Fruit fly (Drosophila melanogaster) whole organism, embryonic: ENCODE results near the gene CG9717.

Source experiments
- CG11504 ChIP-seq: fragments of 200-800 bp; sonication (Bioruptor generic); optimal IDR thresholded peaks from 3 replicates; lab custom pipeline; 2019; ENCODE audit warnings: missing biosample characterization, mild to moderate bottlenecking, missing genetic modification characterization, moderate library complexity
- CG12155 ChIP-seq: fragments of 200-800 bp; sonication (Bioruptor generic); optimal IDR thresholded peaks from 3 replicates; lab custom pipeline; 2016; ENCODE audit warnings: missing biosample characterization, missing genetic modification characterization
- CG13894 ChIP-seq: fragments of 200-800 bp; sonication (Bioruptor generic); optimal IDR thresholded peaks from 3 replicates; lab custom pipeline; 2018; ENCODE audit warnings: missing biosample characterization, mild to moderate bottlenecking, missing genetic modification characterization, moderate library complexity
- CG15269 ChIP-seq: fragments of 200-800 bp; sonication (Bioruptor generic); optimal IDR thresholded peaks from 2 replicates; lab custom pipeline; 2018; ENCODE audit warnings: missing biosample characterization, mild to moderate bottlenecking, missing genetic modification characterization, moderate library complexity
- CG15479 ChIP-seq: fragments of 200-800 bp; sonication (Bioruptor generic); optimal IDR thresholded peaks from 3 replicates; lab custom pipeline; 2019; ENCODE audit warnings: missing biosample characterization, mild to moderate bottlenecking, missing genetic modification characterization, moderate library complexity
- CG15514 ChIP-seq: fragments of 200-800 bp; sonication (Bioruptor generic); optimal IDR thresholded peaks from 3 replicates; lab custom pipeline; 2017; ENCODE audit warnings: missing biosample characterization, missing genetic modification characterization, mild to moderate bottlenecking, moderate library complexity, missing genetic modification reagents
- CG1602 ChIP-seq: fragments of 200-800 bp; sonication (Bioruptor generic); optimal IDR thresholded peaks from 3 replicates; lab custom pipeline; 2016; ENCODE audit warnings: missing biosample characterization, missing genetic modification characterization
- CG16815 ChIP-seq: fragments of 200-800 bp; sonication (Bioruptor generic); optimal IDR thresholded peaks from 3 replicates; lab custom pipeline; 2017; ENCODE audit warnings: missing biosample characterization, mild to moderate bottlenecking, missing genetic modification characterization
- CG17385 ChIP-seq: fragments of 200-800 bp; sonication (Bioruptor generic); optimal IDR thresholded peaks from 3 replicates; lab custom pipeline; 2018; ENCODE audit warnings: missing biosample characterization, mild to moderate bottlenecking, missing genetic modification characterization
- CG18599 ChIP-seq: fragments of 200-800 bp; sonication (Bioruptor generic); optimal IDR thresholded peaks from 3 replicates; lab custom pipeline; 2017; ENCODE audit warnings: missing biosample characterization, missing genetic modification characterization, mild to moderate bottlenecking, moderate library complexity, missing genetic modification reagents
- CG18619 ChIP-seq: fragments of 200-800 bp; sonication (Bioruptor generic); optimal IDR thresholded peaks from 3 replicates; lab custom pipeline; 2017; ENCODE audit warnings: missing biosample characterization, mild to moderate bottlenecking, missing genetic modification characterization
- CG2199 ChIP-seq: fragments of 200-800 bp; sonication (Bioruptor generic); IDR thresholded peaks from 3 replicates; pipeline ENCODE4 v1.3.6; 2022; ENCODE audit warnings: missing biosample characterization, missing genetic modification characterization
- CG32532 ChIP-seq: fragments of 200-800 bp; sonication (Bioruptor generic); IDR thresholded peaks from 2 replicates; pipeline ENCODE4 v1.3.6; 2022; ENCODE audit warnings: missing biosample characterization, missing genetic modification characterization
- CG3281 ChIP-seq: fragments of 200-800 bp; sonication (Bioruptor generic); optimal IDR thresholded peaks from 3 replicates; lab custom pipeline; 2017; ENCODE audit warnings: missing biosample characterization, mild to moderate bottlenecking, missing genetic modification characterization
- CG33213 ChIP-seq: fragments of 200-800 bp; sonication (Bioruptor generic); optimal IDR thresholded peaks from 3 replicates; lab custom pipeline; 2016; ENCODE audit warnings: missing biosample characterization, missing genetic modification characterization
- CG43689 ChIP-seq: fragments of 200-800 bp; sonication (Bioruptor generic); IDR thresholded peaks from 2 replicates; pipeline ENCODE4 v1.3.6; 2022; ENCODE audit warnings: missing biosample characterization, missing genetic modification characterization
- CG6689 ChIP-seq: fragments of 200-800 bp; sonication (Bioruptor generic); IDR thresholded peaks from 2 replicates; pipeline ENCODE4 v1.3.6; 2022; ENCODE audit warnings: missing biosample characterization, missing genetic modification characterization
- CG7963 ChIP-seq: fragments of 200-800 bp; sonication (Bioruptor generic); IDR thresholded peaks from 3 replicates; pipeline ENCODE4 v1.3.6; 2022; ENCODE audit warnings: missing biosample characterization, missing genetic modification characterization; ENCODE audit not compliant: partially characterized antibody
- CG8359 ChIP-seq: fragments of 200-800 bp; sonication (Bioruptor generic); optimal IDR thresholded peaks from 2 replicates; lab custom pipeline; 2017; ENCODE audit warnings: missing biosample characterization, mild to moderate bottlenecking, missing genetic modification characterization, borderline replicate concordance
- CG9609 ChIP-seq: fragments of 200-800 bp; sonication (Bioruptor generic); optimal IDR thresholded peaks from 3 replicates; lab custom pipeline; 2016; ENCODE audit warnings: missing biosample characterization, missing genetic modification characterization
- CG9876 ChIP-seq: fragments of 200-800 bp; sonication (Bioruptor generic); optimal IDR thresholded peaks from 2 replicates; lab custom pipeline; 2016; ENCODE audit warnings: missing biosample characterization, missing genetic modification characterization
- CHES-1-like ChIP-seq: fragments of 200-800 bp; sonication (Bioruptor generic); optimal IDR thresholded peaks from 2 replicates; lab custom pipeline; 2016; ENCODE audit warnings: missing biosample characterization, missing genetic modification characterization
- Camta ChIP-seq: fragments of 200-800 bp; sonication (Bioruptor generic); optimal IDR thresholded peaks from 2 replicates; lab custom pipeline; 2016; ENCODE audit warnings: missing biosample characterization, missing genetic modification characterization
- D19A ChIP-seq: fragments of 200-800 bp; optimal IDR thresholded peaks from 3 replicates; lab custom pipeline; 2019; ENCODE audit warnings: missing biosample characterization, mild to moderate bottlenecking, missing genetic modification characterization, moderate library complexity
- Dbx ChIP-seq: fragments of 200-800 bp; sonication (Bioruptor generic); IDR thresholded peaks from 3 replicates; pipeline ENCODE4 v1.3.6; 2022; ENCODE audit warnings: missing biosample characterization, missing genetic modification characterization
- Hey ChIP-seq: fragments of 200-800 bp; sonication (Bioruptor generic); optimal IDR thresholded peaks from 3 replicates; lab custom pipeline; 2018; ENCODE audit warnings: missing biosample characterization, mild to moderate bottlenecking, missing genetic modification characterization
- MBD-R2 ChIP-seq: fragments of 200-800 bp; sonication (Bioruptor generic); IDR thresholded peaks from 2 replicates; pipeline ENCODE4 v1.3.6; 2022; ENCODE audit warnings: missing biosample characterization, missing genetic modification characterization
- Mrtf ChIP-seq: fragments of 200-800 bp; sonication (Bioruptor generic); IDR thresholded peaks from 3 replicates; pipeline ENCODE4 v1.3.6; 2022; ENCODE audit warnings: missing biosample characterization, missing genetic modification characterization
- Nf-YC ChIP-seq: fragments of 200-800 bp; optimal IDR thresholded peaks from 3 replicates; lab custom pipeline; 2019; ENCODE audit warnings: missing biosample characterization, mild to moderate bottlenecking, missing genetic modification characterization, moderate library complexity
- Opbp ChIP-seq: fragments of 200-800 bp; sonication (Bioruptor generic); IDR thresholded peaks from 3 replicates; pipeline ENCODE4 v1.3.6; 2022; ENCODE audit warnings: missing biosample characterization, missing genetic modification characterization; ENCODE audit not compliant: partially characterized antibody
- Pdp1 ChIP-seq, 2 experiments: fragments of 200-800 bp; sonication (Bioruptor generic); optimal IDR thresholded peaks; 3 replicates each; lab custom pipeline; 2016; ENCODE audit warnings: missing biosample characterization in 2 of 2, missing genetic modification characterization in 2 of 2, mild to moderate bottlenecking in 1 of 2, moderate library complexity in 1 of 2
- Tbp ChIP-seq: fragments of >200 bp; optimal IDR thresholded peaks from 2 replicates; lab custom pipeline; 2018; ENCODE audit warnings: missing biosample characterization, missing genetic modification characterization
- bcd ChIP-seq: fragments of 200-800 bp; sonication (Bioruptor generic); optimal IDR thresholded peaks from 2 replicates; lab custom pipeline; 2017; ENCODE audit warnings: missing biosample characterization, mild to moderate bottlenecking, missing genetic modification characterization
- cg ChIP-seq: fragments of 200-800 bp; sonication (Bioruptor generic); optimal IDR thresholded peaks from 3 replicates; lab custom pipeline; 2019; ENCODE audit warnings: missing biosample characterization, mild to moderate bottlenecking, missing genetic modification characterization, moderate library complexity
- crc ChIP-seq: fragments of 200-800 bp; sonication (Bioruptor generic); optimal IDR thresholded peaks from 2 replicates; lab custom pipeline; 2016; ENCODE audit warnings: missing biosample characterization, missing genetic modification characterization
- dmrt11E ChIP-seq: fragments of 200-800 bp; sonication (Bioruptor generic); optimal IDR thresholded peaks from 3 replicates; lab custom pipeline; 2018; ENCODE audit warnings: missing biosample characterization, mild to moderate bottlenecking, missing genetic modification characterization, moderate library complexity
- dmrt99B ChIP-seq: fragments of 200-800 bp; sonication (Bioruptor generic); optimal IDR thresholded peaks from 2 replicates; lab custom pipeline; 2018; ENCODE audit warnings: missing biosample characterization, mild to moderate bottlenecking, missing genetic modification characterization, moderate library complexity
- eve ChIP-seq, 2 experiments: fragments of >200 bp; optimal IDR thresholded peaks; 2 replicates each; lab custom pipeline; 2017; ENCODE audit warnings: missing biosample characterization in 2 of 2, missing genetic modification characterization in 2 of 2
- gcm2 ChIP-seq: fragments of 200-800 bp; sonication (Bioruptor generic); optimal IDR thresholded peaks from 2 replicates; lab custom pipeline; 2016; ENCODE audit warnings: missing biosample characterization, missing genetic modification characterization
- hkb ChIP-seq, 2 experiments: fragments of 200-800 bp in 1 of 2; fragments of >200 bp in 1 of 2; sonication (Bioruptor generic) in 1 of 2; IDR thresholded peaks in 1 of 2; optimal IDR thresholded peaks in 1 of 2; 2 replicates each; pipeline versions ENCODE4 v1.3.6 to Lab custom; 2017 to 2022; ENCODE audit warnings: missing biosample characterization in 1 of 2, missing genetic modification characterization in 1 of 2
- ind ChIP-seq: fragments of 200-800 bp; sonication (Bioruptor generic); optimal IDR thresholded peaks from 3 replicates; lab custom pipeline; 2016; ENCODE audit warnings: missing biosample characterization, missing genetic modification characterization
- mam ChIP-seq: fragments of 200-800 bp; sonication (Bioruptor generic); optimal IDR thresholded peaks from 3 replicates; lab custom pipeline; 2016; ENCODE audit warnings: missing biosample characterization, missing genetic modification characterization
- oc ChIP-seq: fragments of 200-800 bp; sonication (Bioruptor generic); optimal IDR thresholded peaks from 2 replicates; lab custom pipeline; 2018; ENCODE audit warnings: missing biosample characterization, mild to moderate bottlenecking, missing genetic modification characterization, moderate library complexity
- odd ChIP-seq: fragments of 200-800 bp; sonication (Bioruptor generic); optimal IDR thresholded peaks from 2 replicates; lab custom pipeline; 2017; ENCODE audit warnings: missing biosample characterization, mild to moderate bottlenecking, missing genetic modification characterization
- org-1 ChIP-seq: fragments of 200-800 bp; sonication (Bioruptor generic); optimal IDR thresholded peaks from 2 replicates; lab custom pipeline; 2017; ENCODE audit warnings: missing biosample characterization, missing genetic modification characterization
- p53 ChIP-seq: fragments of 200-800 bp; sonication (Bioruptor generic); optimal IDR thresholded peaks from 2 replicates; lab custom pipeline; 2016; ENCODE audit warnings: missing biosample characterization, missing genetic modification characterization
- run ChIP-seq: fragments of 200-800 bp; sonication (Bioruptor generic); optimal IDR thresholded peaks from 3 replicates; lab custom pipeline; 2018; ENCODE audit warnings: missing biosample characterization, mild to moderate bottlenecking, missing genetic modification characterization
- slbo ChIP-seq: fragments of 200-800 bp; sonication (Bioruptor generic); IDR thresholded peaks from 2 replicates; pipeline ENCODE4 v1.3.6; 2022; ENCODE audit warnings: missing biosample characterization, missing genetic modification characterization
- tin ChIP-seq: fragments of 200-800 bp; sonication (Bioruptor generic); optimal IDR thresholded peaks from 3 replicates; lab custom pipeline; 2016; ENCODE audit warnings: missing biosample characterization, missing genetic modification characterization
- twi ChIP-seq: fragments of 200-800 bp; optimal IDR thresholded peaks from 2 replicates; lab custom pipeline; 2019; ENCODE audit warnings: missing biosample characterization, mild to moderate bottlenecking, missing genetic modification characterization, moderate library complexity
- wor ChIP-seq: fragments of 200-800 bp; sonication (Bioruptor generic); IDR thresholded peaks from 2 replicates; pipeline ENCODE4 v1.3.6; 2022; ENCODE audit warnings: missing biosample characterization, missing genetic modification characterization

Gene CG9717

DNA sequence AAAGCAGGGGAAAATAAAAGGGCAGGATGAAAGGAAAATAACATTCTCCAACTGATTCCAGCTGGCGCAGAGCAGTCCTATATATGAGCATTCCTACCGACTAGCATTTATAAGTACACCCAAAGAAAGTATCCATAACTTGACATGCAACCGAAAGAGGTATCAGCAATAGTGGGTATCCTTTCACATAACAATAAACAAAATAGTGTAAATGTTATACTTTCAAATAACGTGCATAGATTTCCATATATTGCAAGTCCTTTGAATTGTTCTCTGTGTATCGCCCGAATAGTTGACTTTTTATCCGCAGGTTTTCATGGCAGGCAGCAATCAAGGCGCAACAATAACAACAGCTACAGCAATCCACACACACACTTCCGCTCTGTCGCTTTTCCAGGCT lies 37.1 kb downstream of the CG9717 start:
- TF ChIP-seq eve (GFP tag; optimal IDR thresholded peaks at IDR 0.05; lab: Kevin White, UChicago) = no peak
- no peak for TF ChIP-seq CG18619 (GFP tag; lab: Kevin White, UChicago)
- TF ChIP-seq p53 (GFP tag; lab: Kevin White, UChicago) = no peak
- no peak for TF ChIP-seq cg (GFP tag; lab: Kevin White, UChicago)
- TF ChIP-seq gcm2 (GFP tag; lab: Kevin White, UChicago) = no peak
- TF ChIP-seq Hey (tag; lab: Kevin White, UChicago) = no peak
- TF ChIP-seq Nf-YC (tag; lab: Kevin White, UChicago) = no peak
- TF ChIP-seq CG33213 (GFP tag; lab: Kevin White, UChicago) = no peak
- TF ChIP-seq CG16815 (GFP tag; lab: Kevin White, UChicago) = no peak
- TF ChIP-seq CG18599 (GFP tag; lab: Kevin White, UChicago) = peak; percentile 77
- no peak for TF ChIP-seq bcd (GFP tag; lab: Kevin White, UChicago)
- TF ChIP-seq CG9609 (GFP tag; lab: Kevin White, UChicago) = no peak
- no peak for TF ChIP-seq ind (GFP tag; lab: Kevin White, UChicago)
- no peak for TF ChIP-seq CG2199 (GFP tag; lab: Robert Waterston, UW)
- no peak for TF ChIP-seq hkb (optimal IDR thresholded peaks at IDR 0.05; lab: Kevin White, UChicago)
- TF ChIP-seq hkb (GFP tag; IDR thresholded peaks at IDR 0.05; lab: Robert Waterston, UW) = 0 out of 2 replicates have a peak, but pooled peaks have one; percentile 13
- no peak for TF ChIP-seq Pdp1 (GFP tag; optimal IDR thresholded peaks at IDR 0.05; lab: Kevin White, UChicago)
- TF ChIP-seq twi (tag; lab: Kevin White, UChicago) = no peak
- TF ChIP-seq Mrtf (GFP tag; lab: Robert Waterston, UW) = no peak
- no peak for TF ChIP-seq Tbp (GFP tag; lab: Kevin White, UChicago)
- peak; percentile 21 for TF ChIP-seq CG15269
- peak; percentile 56; the same call in 1 of the 2 replicates for TF ChIP-seq slbo (GFP tag; lab: Robert Waterston, UW)
- no peak for TF ChIP-seq CG1602
- TF ChIP-seq CG43689 (GFP tag; lab: Robert Waterston, UW) = no peak
- TF ChIP-seq CG8359 (GFP tag; lab: Kevin White, UChicago) = no peak
- TF ChIP-seq CG9876 (GFP tag; lab: Kevin White, UChicago) = no peak
- TF ChIP-seq MBD-R2 (GFP tag; lab: Robert Waterston, UW) = no peak
- TF ChIP-seq dmrt99B (tag; lab: Kevin White, UChicago) = peak; percentile 38
- TF ChIP-seq CG32532 (GFP tag; lab: Robert Waterston, UW) = peak; percentile 22; the same call in 1 of the 2 replicates
- no peak for TF ChIP-seq Camta (GFP tag; lab: Kevin White, UChicago)
- TF ChIP-seq run (tag; lab: Kevin White, UChicago) = no peak
- TF ChIP-seq org-1 (GFP tag; lab: Kevin White, UChicago) = peak; percentile 22
- no peak for TF ChIP-seq CG7963
- TF ChIP-seq CG6689 = no peak
- no peak for TF ChIP-seq dmrt11E (tag; lab: Kevin White, UChicago)
- TF ChIP-seq CG13894 (tag; lab: Kevin White, UChicago) = peak; percentile 33
- TF ChIP-seq CG3281 (GFP tag; lab: Kevin White, UChicago) = peak; percentile 25
- no peak for TF ChIP-seq D19A (tag; lab: Kevin White, UChicago)
- TF ChIP-seq CG17385 (GFP tag; lab: Kevin White, UChicago) = peak; percentile 1
- no peak for TF ChIP-seq tin (GFP tag; lab: Kevin White, UChicago)
- no peak for TF ChIP-seq oc (tag; lab: Kevin White, UChicago)
- no peak for TF ChIP-seq Opbp
- no peak for TF ChIP-seq crc (GFP tag; lab: Kevin White, UChicago)
- TF ChIP-seq CG15479 (GFP tag; lab: Kevin White, UChicago) = no peak
- TF ChIP-seq CG11504 (tag; lab: Kevin White, UChicago) = peak; percentile 35
- peak; percentile 31 for TF ChIP-seq CG15514 (GFP tag; lab: Kevin White, UChicago)
- no peak for TF ChIP-seq odd (GFP tag; lab: Kevin White, UChicago)
- TF ChIP-seq CHES-1-like (GFP tag; lab: Kevin White, UChicago) = no peak
- TF ChIP-seq Dbx (GFP tag; lab: Robert Waterston, UW) = peak; percentile 37; the same call in 1 of the 3 replicates
- TF ChIP-seq CG12155 (GFP tag; lab: Kevin White, UChicago) = no peak
- no peak for TF ChIP-seq wor (GFP tag; lab: Robert Waterston, UW)
- peak; percentile 47 for TF ChIP-seq mam
